Worm (Caenorhabditis elegans): Measurements from ENCODE around the gene nlp-43.

ce11 chrIII:5008730-5009129 is 33.5 kb upstream of the nlp-43 start, which contains the start of gene R144.11:
- TF ChIP-seq T22C8.4 (GFP tag; IDR thresholded peaks at IDR 0.05) (no peak), flt-1 (GFP tag; IDR thresholded peaks at IDR 0.05) (no peak), ref-1 (GFP tag; conservative IDR thresholded peaks at IDR 0.05) (no peak)
